Fruit fly (Drosophila melanogaster) whole organism, embryonic: ENCODE data around the gene kek4.
A peak's percentile ranks its signal among the peaks of the same experiment; 100 is the strongest.

Experiments used
- Ada2b ChIP-seq: fragments of 200-800 bp; sonication (Bioruptor generic); IDR thresholded peaks from 2 replicates; pipeline ENCODE4 v1.3.6; 2022; ENCODE audit warnings: missing biosample characterization, missing genetic modification characterization
- Aef1 ChIP-seq: fragments of 200-800 bp; sonication (Bioruptor generic); IDR thresholded peaks from 3 replicates; pipeline ENCODE4 v1.3.6; 2022; ENCODE audit warnings: missing biosample characterization, missing genetic modification characterization
- BEAF-32 ChIP-seq: fragments of 200-800 bp; sonication (Bioruptor generic); optimal IDR thresholded peaks from 3 replicates; lab custom pipeline; 2017; ENCODE audit warnings: missing biosample characterization, missing genetic modification characterization, mild to moderate bottlenecking, moderate library complexity, missing genetic modification reagents
- CG10274 ChIP-seq: fragments of 200-800 bp; sonication (Bioruptor generic); optimal IDR thresholded peaks from 3 replicates; lab custom pipeline; 2017; ENCODE audit warnings: missing biosample characterization, mild to moderate bottlenecking, missing genetic modification characterization
- CG12769 ChIP-seq: fragments of 200-800 bp; sonication (Bioruptor generic); optimal IDR thresholded peaks from 2 replicates; lab custom pipeline; 2019; ENCODE audit warnings: missing biosample characterization, mild to moderate bottlenecking, missing genetic modification characterization, moderate library complexity
- CG13624 ChIP-seq: fragments of 200-800 bp; sonication (Bioruptor generic); optimal IDR thresholded peaks from 2 replicates; lab custom pipeline; 2016; ENCODE audit warnings: missing biosample characterization, missing genetic modification characterization
- CG15269 ChIP-seq: fragments of 200-800 bp; sonication (Bioruptor generic); optimal IDR thresholded peaks from 2 replicates; lab custom pipeline; 2018; ENCODE audit warnings: missing biosample characterization, mild to moderate bottlenecking, missing genetic modification characterization, moderate library complexity
- CG15601 ChIP-seq: fragments of 200-800 bp; sonication (Bioruptor generic); optimal IDR thresholded peaks from 3 replicates; lab custom pipeline; 2019; ENCODE audit warnings: missing biosample characterization, mild to moderate bottlenecking, missing genetic modification characterization, moderate library complexity
- CG16815 ChIP-seq: fragments of 200-800 bp; sonication (Bioruptor generic); optimal IDR thresholded peaks from 3 replicates; lab custom pipeline; 2017; ENCODE audit warnings: missing biosample characterization, mild to moderate bottlenecking, missing genetic modification characterization
- CG30020 ChIP-seq: fragments of 200-800 bp; optimal IDR thresholded peaks from 2 replicates; lab custom pipeline; 2019; ENCODE audit warnings: missing biosample characterization, mild to moderate bottlenecking, missing genetic modification characterization, moderate library complexity
- CG31365 ChIP-seq: fragments of 200-800 bp; sonication (Bioruptor generic); optimal IDR thresholded peaks from 2 replicates; lab custom pipeline; 2018; ENCODE audit warnings: missing biosample characterization, mild to moderate bottlenecking, missing genetic modification characterization
- CG31441 ChIP-seq: fragments of 200-800 bp; sonication (Bioruptor generic); IDR thresholded peaks from 2 replicates; pipeline ENCODE4 v1.3.6; 2022; ENCODE audit warnings: missing biosample characterization, missing genetic modification characterization
- CG32772 ChIP-seq: fragments of 200-800 bp; sonication (Bioruptor generic); IDR thresholded peaks from 2 replicates; pipeline ENCODE4 v1.3.6; 2022; ENCODE audit warnings: missing biosample characterization, missing genetic modification characterization
- CG33213 ChIP-seq: fragments of 200-800 bp; sonication (Bioruptor generic); optimal IDR thresholded peaks from 3 replicates; lab custom pipeline; 2016; ENCODE audit warnings: missing biosample characterization, missing genetic modification characterization
- CG3407 ChIP-seq: fragments of 200-800 bp; sonication (Bioruptor generic); optimal IDR thresholded peaks from 2 replicates; lab custom pipeline; 2018; ENCODE audit warnings: missing biosample characterization, mild to moderate bottlenecking, missing genetic modification characterization
- CG34224 ChIP-seq: fragments of 200-800 bp; sonication (Bioruptor generic); IDR thresholded peaks from 3 replicates; pipeline ENCODE4 v1.3.6; 2022; ENCODE audit warnings: missing biosample characterization, missing genetic modification characterization; ENCODE audit not compliant: partially characterized antibody
- CG3726 ChIP-seq: fragments of 200-800 bp; sonication (Bioruptor generic); IDR thresholded peaks from 3 replicates; pipeline ENCODE4, ENCODE4 v1.3.6; 2022; ENCODE audit warnings: missing biosample characterization, missing genetic modification characterization
- CG4730 ChIP-seq: fragments of 200-800 bp; sonication (Bioruptor generic); IDR thresholded peaks from 2 replicates; pipeline ENCODE4 v1.3.6; 2022; ENCODE audit warnings: missing biosample characterization, missing genetic modification characterization
- CG6254 ChIP-seq: fragments of 200-800 bp; sonication (Bioruptor generic); optimal IDR thresholded peaks from 3 replicates; lab custom pipeline; 2017; ENCODE audit warnings: mild to moderate bottlenecking, missing biosample characterization, missing genetic modification reagents, missing genetic modification characterization
- CG8944 ChIP-seq: fragments of 200-800 bp; sonication (Bioruptor generic); optimal IDR thresholded peaks from 3 replicates; lab custom pipeline; 2016; ENCODE audit warnings: missing biosample characterization, missing genetic modification characterization
- Camta ChIP-seq: fragments of 200-800 bp; sonication (Bioruptor generic); optimal IDR thresholded peaks from 2 replicates; lab custom pipeline; 2016; ENCODE audit warnings: missing biosample characterization, missing genetic modification characterization
- HLHmδ ChIP-seq: fragments of 200-800 bp; sonication (Bioruptor generic); optimal IDR thresholded peaks from 2 replicates; lab custom pipeline; 2018; ENCODE audit warnings: missing biosample characterization, mild to moderate bottlenecking, missing genetic modification characterization, moderate library complexity
- Hand ChIP-seq: fragments of 200-800 bp; sonication (Bioruptor generic); optimal IDR thresholded peaks from 2 replicates; lab custom pipeline; 2017; ENCODE audit warnings: mild to moderate bottlenecking, missing biosample characterization, missing genetic modification reagents, missing genetic modification characterization
- Hsf ChIP-seq: fragments of 200-800 bp; sonication (Bioruptor generic); optimal IDR thresholded peaks from 3 replicates; lab custom pipeline; 2016; ENCODE audit warnings: missing biosample characterization, missing genetic modification characterization
- Mad ChIP-seq: fragments of 200-800 bp; sonication (Bioruptor generic); optimal IDR thresholded peaks from 2 replicates; lab custom pipeline; 2016; ENCODE audit warnings: missing biosample characterization, missing genetic modification characterization
- NC2β ChIP-seq: fragments of 200-800 bp; sonication (Bioruptor generic); optimal IDR thresholded peaks from 2 replicates; lab custom pipeline; 2016; ENCODE audit warnings: missing biosample characterization, missing genetic modification characterization
- Nf-YA ChIP-seq: fragments of 200-800 bp; sonication (Bioruptor generic); IDR thresholded peaks from 2 replicates; pipeline ENCODE4 v1.3.6; 2022; ENCODE audit warnings: missing biosample characterization, missing genetic modification characterization
- Stat92E ChIP-seq, 3 experiments: fragments of >200 bp in 2 of 3; fragments of 200-800 bp in 1 of 3; sonication (Bioruptor generic) in 1 of 3; optimal IDR thresholded peaks; 2 replicates each; lab custom pipeline; 2017 to 2019; ENCODE audit warnings: missing biosample characterization in 3 of 3, missing genetic modification characterization in 3 of 3, mild to moderate bottlenecking in 1 of 3, moderate library complexity in 1 of 3
- Tbp ChIP-seq: fragments of >200 bp; optimal IDR thresholded peaks from 2 replicates; lab custom pipeline; 2018; ENCODE audit warnings: missing biosample characterization, missing genetic modification characterization
- Trl ChIP-seq, 3 experiments: fragments of >200 bp in 2 of 3; fragments of 200-800 bp in 1 of 3; sonication (Bioruptor generic) in 1 of 3; optimal IDR thresholded peaks; 2 replicates in 1 of 3; 3 replicates in 2 of 3; lab custom pipeline; 2016 to 2017; ENCODE audit warnings: missing biosample characterization in 1 of 3, missing genetic modification characterization in 1 of 3
- Xrp1 ChIP-seq: fragments of 200-800 bp; sonication (Bioruptor generic); IDR thresholded peaks from 2 replicates; pipeline ENCODE4 v1.3.6; 2022; ENCODE audit warnings: missing biosample characterization, missing genetic modification characterization
- ase ChIP-seq: fragments of 200-800 bp; sonication (Bioruptor generic); IDR thresholded peaks from 3 replicates; pipeline ENCODE4 v1.3.6; 2022; ENCODE audit warnings: missing biosample characterization, missing genetic modification characterization
- h ChIP-seq: fragments of >200 bp; optimal IDR thresholded peaks from 2 replicates; lab custom pipeline; 2017
- her ChIP-seq: fragments of 200-800 bp; sonication (Bioruptor generic); optimal IDR thresholded peaks from 2 replicates; lab custom pipeline; 2016; ENCODE audit warnings: missing biosample characterization, missing genetic modification characterization
- ind ChIP-seq: fragments of 200-800 bp; sonication (Bioruptor generic); optimal IDR thresholded peaks from 3 replicates; lab custom pipeline; 2016; ENCODE audit warnings: missing biosample characterization, missing genetic modification characterization
- ken ChIP-seq: fragments of 200-800 bp; sonication (Bioruptor generic); IDR thresholded peaks from 3 replicates; pipeline ENCODE4 v1.3.6; 2022; ENCODE audit warnings: missing biosample characterization, missing genetic modification characterization
- klu ChIP-seq: fragments of 200-800 bp; sonication (Bioruptor generic); IDR thresholded peaks from 2 replicates; pipeline ENCODE4 v1.3.6; 2022; ENCODE audit warnings: missing biosample characterization, missing genetic modification characterization
- knrl ChIP-seq: fragments of 200-800 bp; sonication (Bioruptor generic); IDR thresholded peaks from 3 replicates; pipeline ENCODE4 v1.3.6; 2022; ENCODE audit warnings: missing biosample characterization, missing genetic modification characterization; ENCODE audit not compliant: partially characterized antibody
- lilli ChIP-seq: fragments of 200-800 bp; sonication (Bioruptor generic); optimal IDR thresholded peaks from 3 replicates; lab custom pipeline; 2016; ENCODE audit warnings: missing biosample characterization, missing genetic modification characterization
- p53 ChIP-seq: fragments of 200-800 bp; sonication (Bioruptor generic); optimal IDR thresholded peaks from 2 replicates; lab custom pipeline; 2016; ENCODE audit warnings: missing biosample characterization, missing genetic modification characterization
- pfk ChIP-seq: fragments of 200-800 bp; sonication (Bioruptor generic); optimal IDR thresholded peaks from 2 replicates; lab custom pipeline; 2018; ENCODE audit warnings: missing biosample characterization, mild to moderate bottlenecking, missing genetic modification characterization, moderate library complexity
- schlank ChIP-seq: fragments of 200-800 bp; sonication (Bioruptor generic); optimal IDR thresholded peaks from 2 replicates; lab custom pipeline; 2018; ENCODE audit warnings: missing biosample characterization, mild to moderate bottlenecking, missing genetic modification characterization
- sisA ChIP-seq: fragments of 200-800 bp; sonication (Bioruptor generic); IDR thresholded peaks from 2 replicates; pipeline ENCODE4 v1.3.6; 2022; ENCODE audit warnings: missing biosample characterization, missing genetic modification characterization
- slp2 ChIP-seq: fragments of 200-800 bp; sonication (Bioruptor generic); optimal IDR thresholded peaks from 2 replicates; lab custom pipeline; 2016; ENCODE audit warnings: missing biosample characterization, missing genetic modification characterization
- sna ChIP-seq: fragments of 200-800 bp; sonication (Bioruptor generic); IDR thresholded peaks from 2 replicates; pipeline ENCODE4 v1.3.6; 2022; ENCODE audit warnings: missing biosample characterization, missing genetic modification characterization; ENCODE audit not compliant: partially characterized antibody
- sqz ChIP-seq: fragments of 200-800 bp; sonication (Bioruptor generic); optimal IDR thresholded peaks from 3 replicates; lab custom pipeline; 2018; ENCODE audit warnings: missing biosample characterization, mild to moderate bottlenecking, missing genetic modification characterization
- ssp ChIP-seq: fragments of 200-800 bp; sonication (Bioruptor generic); IDR thresholded peaks from 2 replicates; pipeline ENCODE4 v1.3.6; 2022; ENCODE audit warnings: missing biosample characterization, missing genetic modification characterization
- tio ChIP-seq: fragments of 200-800 bp; sonication (Bioruptor generic); optimal IDR thresholded peaks from 2 replicates; lab custom pipeline; 2017; ENCODE audit warnings: missing biosample characterization, missing genetic modification characterization, inconsistent platforms
- trem ChIP-seq: fragments of 200-800 bp; optimal IDR thresholded peaks from 3 replicates; lab custom pipeline; 2019; ENCODE audit warnings: missing biosample characterization, mild to moderate bottlenecking, missing genetic modification characterization, moderate library complexity
- zfh2 ChIP-seq: fragments of 200-800 bp; sonication (Bioruptor generic); optimal IDR thresholded peaks from 2 replicates; lab custom pipeline; 2016; ENCODE audit warnings: missing biosample characterization, missing genetic modification characterization

kek4 gene

dm6 chr2L:13176701-13177249, 38.4 kb downstream of the kek4 start, which contains the start of the genes Sfmbt and CG5439 (continued):
- no peak; the same call in 2 of the 3 replicates for TF ChIP-seq CG34224 (GFP tag; lab: Robert Waterston, UW)
- TF ChIP-seq HLHmδ (GFP tag; lab: Kevin White, UChicago) = peak; percentile 16
- TF ChIP-seq CG16815 (GFP tag; lab: Kevin White, UChicago) = peak; percentile 69
- TF ChIP-seq CG3726 (GFP tag; lab: Robert Waterston, UW) = no peak
- TF ChIP-seq CG8944 = peak; percentile 72
- TF ChIP-seq h (lab: Kevin White, UChicago) = no peak
- peak; percentile 16 for TF ChIP-seq schlank (tag; lab: Kevin White, UChicago)
- peak; percentile 79 for TF ChIP-seq Camta
- no peak for TF ChIP-seq pfk (GFP tag; lab: Kevin White, UChicago)
- TF ChIP-seq CG32772 (GFP tag; lab: Robert Waterston, UW) = peak; percentile 52
- peak; percentile 57 for TF ChIP-seq NC2β (GFP tag; lab: Kevin White, UChicago)
- TF ChIP-seq sqz (GFP tag; lab: Kevin White, UChicago) = no peak
- no peak for TF ChIP-seq tio (GFP tag; lab: Kevin White, UChicago)
- no peak for TF ChIP-seq CG31365 (tag; lab: Kevin White, UChicago)
- TF ChIP-seq p53 (GFP tag; lab: Kevin White, UChicago) = peak; percentile 65
- no peak for TF ChIP-seq Nf-YA (GFP tag; lab: Robert Waterston, UW)
- TF ChIP-seq lilli = peak; percentile 91
- peak; percentile 42; the same call in 1 of the 3 replicates for TF ChIP-seq ken (GFP tag; lab: Robert Waterston, UW)
- no peak for TF ChIP-seq Tbp (GFP tag; lab: Kevin White, UChicago)
- no peak for TF ChIP-seq CG3407 (GFP tag; lab: Kevin White, UChicago)
- TF ChIP-seq Mad = peak; percentile 44
- TF ChIP-seq Ada2b (GFP tag; lab: Robert Waterston, UW) = no peak
- TF ChIP-seq CG12769 = no peak
- peak; percentile 66 for TF ChIP-seq Xrp1 (GFP tag; lab: Robert Waterston, UW)
- peak; percentile 73 for TF ChIP-seq slp2 (GFP tag; lab: Kevin White, UChicago)
- peak; percentile 82 for TF ChIP-seq CG13624
- peak in 1 of 3 experiments; percentile 30 for TF ChIP-seq Stat92E (GFP tag; optimal IDR thresholded peaks at IDR 0.05; lab: Kevin White, UChicago)
- TF ChIP-seq CG15601 (tag; lab: Kevin White, UChicago) = no peak
- no peak for TF ChIP-seq CG15269 (tag; lab: Kevin White, UChicago)
- peak; percentile 77 for TF ChIP-seq sisA (GFP tag; lab: Robert Waterston, UW)
- peak; percentile 36 for TF ChIP-seq CG10274 (GFP tag; lab: Kevin White, UChicago)
- peak; percentile 72 for TF ChIP-seq ssp (GFP tag; lab: Robert Waterston, UW)
- TF ChIP-seq ase (GFP tag; lab: Robert Waterston, UW) = 0 out of 3 replicates have a peak, but pooled peaks have one; percentile 45
- TF ChIP-seq CG31441 (GFP tag; lab: Robert Waterston, UW) = peak; percentile 100
- peak; percentile 62 for TF ChIP-seq knrl (GFP tag; lab: Robert Waterston, UW)
- TF ChIP-seq CG6254 = peak; percentile 23
- no peak for TF ChIP-seq CG4730 (GFP tag; lab: Robert Waterston, UW)
- TF ChIP-seq trem (tag; lab: Kevin White, UChicago) = peak; percentile 79
- TF ChIP-seq klu (GFP tag; lab: Robert Waterston, UW) = peak; percentile 65; the same call in 1 of the 2 replicates
- peak; percentile 94 for TF ChIP-seq zfh2 (GFP tag; lab: Kevin White, UChicago)
- peak; percentile 83 for TF ChIP-seq Hsf
- peak; percentile 83 for TF ChIP-seq CG30020 (tag; lab: Kevin White, UChicago)
- TF ChIP-seq Trl (optimal IDR thresholded peaks at IDR 0.05; lab: Kevin White, UChicago) = no peak
- TF ChIP-seq Trl (GFP tag; optimal IDR thresholded peaks at IDR 0.05; lab: Kevin White, UChicago) = peak; percentile 82
- TF ChIP-seq BEAF-32 (GFP tag; lab: Kevin White, UChicago) = peak; percentile 72
- TF ChIP-seq sna (GFP tag; lab: Robert Waterston, UW) = no peak; the same call in 1 of the 2 replicates
- TF ChIP-seq Hand = no peak
- peak; percentile 70 for TF ChIP-seq her
- TF ChIP-seq Aef1 (GFP tag; lab: Robert Waterston, UW) = peak; percentile 70
- peak; percentile 40 for TF ChIP-seq CG33213 (GFP tag; lab: Kevin White, UChicago)
- TF ChIP-seq ind (GFP tag; lab: Kevin White, UChicago) = peak; percentile 89
